Fruit fly (Drosophila melanogaster): Measurements from ENCODE around the gene CG14711.

- TF ChIP-seq tj (GFP tag; optimal IDR thresholded peaks at IDR 0.05) (peak; percentile 41), CG33017 (tag; optimal IDR thresholded peaks at IDR 0.05) (peak; percentile 91), bab1 (GFP tag; optimal IDR thresholded peaks at IDR 0.05) (peak; percentile 97), CG7045 (GFP tag; optimal IDR thresholded peaks at IDR 0.05) (peak; percentile 71), CG11617 (GFP tag; optimal IDR thresholded peaks at IDR 0.05) (peak; percentile 60), CG7101 (tag; optimal IDR thresholded peaks at IDR 0.05) (peak; percentile 92), kay (GFP tag; ENCODE audit: borderline replicate concordance) (peak; percentile 79), Crg-1 (GFP tag; optimal IDR thresholded peaks at IDR 0.05) (peak; percentile 56), ovo (GFP tag; optimal IDR thresholded peaks at IDR 0.05) (no peak)
Measured at dm6 chr3R:11656614-11657216, 33.6 kb downstream of the CG14711 start.
